Worm (Caenorhabditis elegans) whole organism, L1 larva: ENCODE data around the gene acr-23.
A peak's percentile ranks its signal among the peaks of the same experiment; 100 is the strongest.

ENCODE experiments used
- C04F5.9 ChIP-seq: sonication (generic microtip); optimal IDR thresholded peaks from 2 replicates; lab custom pipeline; 2016; ENCODE audit warnings: missing genetic modification characterization, missing compliant biosample characterization
- F16B12.6 ChIP-seq: fragments of 150-350 bp; optimal IDR thresholded peaks from 2 replicates; lab custom pipeline; 2014; ENCODE audit warnings: missing biosample characterization, missing genetic modification characterization
- alr-1 ChIP-seq: fragments of 200-800 bp; sonication (Bioruptor generic); optimal IDR thresholded peaks from 2 replicates; lab custom pipeline; 2018; ENCODE audit warnings: borderline replicate concordance, mild to moderate bottlenecking, missing genetic modification characterization, missing compliant biosample characterization
- aly-2 ChIP-seq: fragments of 150-350 bp; optimal IDR thresholded peaks from 2 replicates; lab custom pipeline; 2014; ENCODE audit warnings: missing biosample characterization, missing genetic modification characterization
- blmp-1 ChIP-seq: fragments of 150-350 bp; optimal IDR thresholded peaks from 2 replicates; lab custom pipeline; 2014; ENCODE audit warnings: missing biosample characterization, missing genetic modification characterization
- ceh-63 ChIP-seq: fragments of 200-800 bp; sonication (Bioruptor generic); optimal IDR thresholded peaks from 2 replicates; lab custom pipeline; 2018; ENCODE audit warnings: mild to moderate bottlenecking, missing genetic modification characterization, missing compliant biosample characterization
- ceh-8 ChIP-seq: fragments of 200-800 bp; sonication (Bioruptor generic); optimal IDR thresholded peaks from 2 replicates; lab custom pipeline; 2018; ENCODE audit warnings: mild to moderate bottlenecking, missing genetic modification characterization, moderate library complexity, missing compliant biosample characterization
- ceh-82 ChIP-seq, 3 experiments: fragments of 150-350 bp in 1 of 3; sonication (generic microtip) in 2 of 3; optimal IDR thresholded peaks; 2 replicates each; lab custom pipeline; 2014 to 2017; ENCODE audit warnings: missing biosample characterization in 3 of 3, missing genetic modification characterization in 3 of 3
- dpl-1 ChIP-seq, 3 experiments: fragments of 150-350 bp in 2 of 3; sonication (generic microtip) in 1 of 3; optimal IDR thresholded peaks; 2 replicates each; lab custom pipeline; 2014 to 2017; ENCODE audit warnings: missing biosample characterization in 3 of 3, missing genetic modification characterization in 3 of 3, missing genetic modification reagents in 3 of 3
- dsc-1 ChIP-seq: sonication (generic microtip); optimal IDR thresholded peaks from 2 replicates; lab custom pipeline; 2016; ENCODE audit warnings: mild to moderate bottlenecking, missing genetic modification characterization, missing compliant biosample characterization
- efl-1 ChIP-seq, 4 experiments: fragments of 150-350 bp; optimal IDR thresholded peaks in 3 of 4; peaks in 1 of 4; 1 replicate in 1 of 4; 2 replicates in 3 of 4; lab custom pipeline; 2014; ENCODE audit warnings: missing biosample characterization in 2 of 4, missing genetic modification characterization in 2 of 4, missing genetic modification reagents in 2 of 4
- efl-3 ChIP-seq: fragments of 200-800 bp; sonication (Bioruptor generic); optimal IDR thresholded peaks from 2 replicates; lab custom pipeline; 2018; ENCODE audit warnings: mild to moderate bottlenecking, missing genetic modification characterization, missing compliant biosample characterization
- elt-2 ChIP-seq: sonication (generic microtip); optimal IDR thresholded peaks from 2 replicates; lab custom pipeline; 2016; ENCODE audit warnings: missing genetic modification characterization, mild to moderate bottlenecking, inconsistent platforms, missing compliant biosample characterization, missing genetic modification reagents
- elt-3 ChIP-seq, 6 experiments: fragments of 150-350 bp in 1 of 6; sonication (generic microtip); optimal IDR thresholded peaks; 2 replicates each; lab custom pipeline; 2017 to 2018; ENCODE audit warnings: missing biosample characterization in 6 of 6, missing genetic modification characterization in 6 of 6, inconsistent platforms in 1 of 6
- ets-5 ChIP-seq: fragments of 200-800 bp; sonication (Bioruptor generic); IDR thresholded peaks from 2 replicates; pipeline ENCODE4 v1.3.6; 2022; ENCODE audit warnings: missing genetic modification characterization, missing compliant biosample characterization
- grh-1 ChIP-seq: fragments of 200-800 bp; sonication (Bioruptor generic); IDR thresholded peaks from 2 replicates; pipeline ENCODE4 v1.3.6; 2022; ENCODE audit warnings: missing genetic modification reagents, missing genetic modification characterization, missing compliant biosample characterization
- irx-1 ChIP-seq: sonication (generic microtip); optimal IDR thresholded peaks from 2 replicates; lab custom pipeline; 2016; ENCODE audit warnings: missing genetic modification characterization, missing compliant biosample characterization
- lin-13 ChIP-seq: fragments of 150-350 bp; optimal IDR thresholded peaks from 2 replicates; lab custom pipeline; 2014; ENCODE audit warnings: missing biosample characterization, missing genetic modification reagents, missing genetic modification characterization
- lin-14 ChIP-seq: fragments of 200-800 bp; sonication (Bioruptor generic); optimal IDR thresholded peaks from 2 replicates; lab custom pipeline; 2018; ENCODE audit warnings: mild to moderate bottlenecking, missing genetic modification characterization, moderate library complexity, missing compliant biosample characterization
- lin-15B ChIP-seq: fragments of 150-350 bp; sonication (generic microtip); optimal IDR thresholded peaks from 3 replicates; lab custom pipeline; 2014; ENCODE audit warnings: missing biosample characterization, missing genetic modification characterization
- lin-35 ChIP-seq, 2 experiments: fragments of 150-350 bp; optimal IDR thresholded peaks; 2 replicates each; lab custom pipeline; 2014; ENCODE audit warnings: missing biosample characterization in 2 of 2, missing genetic modification characterization in 2 of 2, missing genetic modification reagents in 2 of 2
- lir-3 ChIP-seq: sonication (generic microtip); optimal IDR thresholded peaks from 2 replicates; lab custom pipeline; 2016; ENCODE audit warnings: mild to moderate bottlenecking, missing genetic modification characterization, moderate library complexity, missing compliant biosample characterization; ENCODE audit not compliant: poor library complexity
- lsy-2 ChIP-seq, 2 experiments: fragments of 150-350 bp; optimal IDR thresholded peaks; 2 replicates each; lab custom pipeline; 2014; ENCODE audit warnings: missing biosample characterization in 2 of 2, missing genetic modification characterization in 2 of 2
- mdl-1 ChIP-seq, 2 experiments: fragments of 150-350 bp; optimal IDR thresholded peaks; 2 replicates each; lab custom pipeline; 2014 to 2017; ENCODE audit warnings: missing biosample characterization in 2 of 2, missing genetic modification characterization in 2 of 2, inconsistent platforms in 1 of 2
- mef-2 ChIP-seq: fragments of 150-350 bp; optimal IDR thresholded peaks from 2 replicates; lab custom pipeline; 2014; ENCODE audit warnings: missing biosample characterization, missing genetic modification characterization
- nhr-20 ChIP-seq: sonication (generic microtip); optimal IDR thresholded peaks from 2 replicates; lab custom pipeline; 2016; ENCODE audit warnings: mild to moderate bottlenecking, missing genetic modification characterization, missing compliant biosample characterization
- nhr-237 ChIP-seq: fragments of 150-350 bp; optimal IDR thresholded peaks from 2 replicates; lab custom pipeline; 2014; ENCODE audit warnings: missing biosample characterization, missing genetic modification characterization
- nhr-28 ChIP-seq: fragments of 150-350 bp; optimal IDR thresholded peaks from 2 replicates; lab custom pipeline; 2014; ENCODE audit warnings: missing biosample characterization, missing genetic modification characterization
- nhr-71 ChIP-seq: sonication (generic microtip); optimal IDR thresholded peaks from 2 replicates; lab custom pipeline; 2016; ENCODE audit warnings: mild to moderate bottlenecking, missing genetic modification characterization, moderate library complexity, missing compliant biosample characterization
- nhr-85 ChIP-seq: sonication (generic microtip); peaks from one replicate; lab custom pipeline; 2016; ENCODE audit warnings: missing genetic modification characterization, inconsistent platforms, missing compliant biosample characterization
- rnt-1 ChIP-seq: sonication (generic microtip); optimal IDR thresholded peaks from 2 replicates; lab custom pipeline; 2016; ENCODE audit warnings: mild to moderate bottlenecking, missing genetic modification characterization, moderate library complexity, missing compliant biosample characterization
- snu-23 ChIP-seq: sonication (generic microtip); optimal IDR thresholded peaks from 2 replicates; lab custom pipeline; 2016; ENCODE audit warnings: missing genetic modification characterization, missing compliant biosample characterization
- swsn-7 ChIP-seq: sonication (generic microtip); optimal IDR thresholded peaks from 2 replicates; lab custom pipeline; 2016; ENCODE audit warnings: missing genetic modification characterization, missing compliant biosample characterization
- unc-130 ChIP-seq: fragments of 150-350 bp; optimal IDR thresholded peaks from 2 replicates; lab custom pipeline; 2017; ENCODE audit warnings: missing biosample characterization, missing genetic modification characterization, inconsistent platforms
- xbp-1 ChIP-seq: sonication (generic microtip); optimal IDR thresholded peaks from 2 replicates; lab custom pipeline; 2016; ENCODE audit warnings: missing genetic modification characterization, missing compliant biosample characterization
- zag-1 ChIP-seq: fragments of 150-350 bp; optimal IDR thresholded peaks from 2 replicates; lab custom pipeline; 2014; ENCODE audit warnings: missing biosample characterization, missing genetic modification characterization
- zip-4 ChIP-seq: fragments of 200-800 bp; sonication (Bioruptor generic); optimal IDR thresholded peaks from 2 replicates; lab custom pipeline; 2018; ENCODE audit warnings: mild to moderate bottlenecking, missing genetic modification characterization, moderate library complexity, missing compliant biosample characterization

The acr-23 gene

ce11 chrV:3702998-3703397 is 43.6 kb upstream of the acr-23 start (continued):
- TF ChIP-seq lin-15B (tag; lab: Kevin White, UChicago) = no peak
- no peak for TF ChIP-seq C04F5.9 (tag; lab: Kevin White, UChicago)
- peak; percentile 12 for TF ChIP-seq nhr-85 (tag; lab: Kevin White, UChicago)
- no peak for TF ChIP-seq lsy-2 (tag; optimal IDR thresholded peaks at IDR 0.05; lab: Kevin White, UChicago)
- TF ChIP-seq ceh-82 (tag; optimal IDR thresholded peaks at IDR 0.05; lab: Kevin White, UChicago) = no peak
- no peak for TF ChIP-seq elt-2 (tag; lab: Kevin White, UChicago)
- TF ChIP-seq ceh-8 = no peak
- TF ChIP-seq dsc-1 (tag; lab: Kevin White, UChicago) = peak; percentile 3
- TF ChIP-seq xbp-1 (tag; lab: Kevin White, UChicago) = no peak
- TF ChIP-seq swsn-7 (tag; lab: Kevin White, UChicago) = peak; percentile 13
- no peak for TF ChIP-seq mdl-1 (tag; optimal IDR thresholded peaks at IDR 0.05; lab: Kevin White, UChicago)
- no peak for TF ChIP-seq ceh-63 (GFP tag; lab: Kevin White, UChicago)

- TF ChIP-seq dpl-1 (GFP tag; optimal IDR thresholded peaks at IDR 0.05; lab: Kevin White, UChicago) = no peak
- no peak for TF ChIP-seq lin-13 (GFP tag; lab: Kevin White, UChicago)
Measured at ce11 chrV:3698497-3698896, 39.1 kb upstream of the acr-23 start.

ce11 chrV:3697071-3697470 is 37.7 kb upstream of the acr-23 start:
- no peak for TF ChIP-seq irx-1 (tag; lab: Kevin White, UChicago)
- no peak for TF ChIP-seq zag-1 (tag; lab: Kevin White, UChicago)
- TF ChIP-seq ets-5 = no peak
- peak; percentile 34 for TF ChIP-seq lin-14 (GFP tag; lab: Kevin White, UChicago)
- TF ChIP-seq elt-3 (tag; optimal IDR thresholded peaks at IDR 0.05; lab: Kevin White, UChicago) = peak in 1 of 6 experiments; percentile 58
- peak; percentile 24 for TF ChIP-seq nhr-20 (tag; lab: Kevin White, UChicago)
- peak in 1 of 2 experiments; percentile 41 for TF ChIP-seq lsy-2 (tag; optimal IDR thresholded peaks at IDR 0.05; lab: Kevin White, UChicago)
- TF ChIP-seq nhr-71 (tag; lab: Kevin White, UChicago) = peak; percentile 38
- TF ChIP-seq aly-2 = no peak
- no peak for TF ChIP-seq zip-4
- TF ChIP-seq efl-1 (optimal IDR thresholded peaks at IDR 0.05; lab: Kevin White, UChicago) = no peak
- TF ChIP-seq efl-1 (GFP tag; optimal IDR thresholded peaks at IDR 0.05 in 1 of 2; lab: Kevin White, UChicago) = peak in 1 of 2 experiments; percentile 48
- TF ChIP-seq efl-3 = no peak
- peak in 1 of 2 experiments; percentile 23 for TF ChIP-seq mdl-1 (tag; optimal IDR thresholded peaks at IDR 0.05; lab: Kevin White, UChicago)
- peak; percentile 62 for TF ChIP-seq blmp-1
- TF ChIP-seq elt-2 (tag; lab: Kevin White, UChicago) = peak; percentile 86
- TF ChIP-seq lir-3 (tag; lab: Kevin White, UChicago) = no peak
- peak; percentile 43 for TF ChIP-seq nhr-85 (tag; lab: Kevin White, UChicago)
- no peak for TF ChIP-seq F16B12.6
- no peak for TF ChIP-seq mef-2 (tag; lab: Kevin White, UChicago)
- TF ChIP-seq nhr-237 = no peak
- peak in 1 of 2 experiments; percentile 10 for TF ChIP-seq lin-35 (GFP tag; optimal IDR thresholded peaks at IDR 0.05; lab: Kevin White, UChicago)
- TF ChIP-seq snu-23 = peak; percentile 11

- TF ChIP-seq grh-1 (no peak), lin-13 (GFP tag; lab: Kevin White, UChicago) (no peak), efl-1 (optimal IDR thresholded peaks at IDR 0.05; lab: Kevin White, UChicago) (no peak), efl-1 (GFP tag; optimal IDR thresholded peaks at IDR 0.05 in 1 of 2; lab: Kevin White, UChicago) (peak in 1 of 2 experiments; percentile 68), rnt-1 (tag; lab: Kevin White, UChicago) (peak; percentile 45), nhr-28 (tag; lab: Kevin White, UChicago) (no peak), alr-1 (tag; lab: Kevin White, UChicago) (no peak), unc-130 (tag; lab: Kevin White, UChicago) (peak; percentile 21), lin-14 (GFP tag; lab: Kevin White, UChicago) (peak; percentile 57), nhr-71 (tag; lab: Kevin White, UChicago) (peak; percentile 43), lsy-2 (tag; optimal IDR thresholded peaks at IDR 0.05; lab: Kevin White, UChicago) (peak in 1 of 2 experiments; percentile 13), blmp-1 (peak; percentile 27), efl-3 (no peak), snu-23 (peak; percentile 10), elt-2 (tag; lab: Kevin White, UChicago) (no peak)
- TF ChIP-seq, all 84 proteins: peak for 8
Measured at ce11 chrV:3695254-3695653, 35.9 kb upstream of the acr-23 start.
